Worm (Caenorhabditis elegans): Measurements from ENCODE around the gene fbxa-69.
"Not testable (repeated sequence)": the region's sequence is repeated elsewhere in the genome, so short reads cannot be mapped to it uniquely, and the experiment has no call there.

fbxa-69 gene

ce11 chrV:15811982-15812381 lies 3.8 kb downstream of the fbxa-69 start, which contains the start of gene nhr-282:
Gene nhr-282, plus strand, starts transcription at chrV:15812282.
- not testable (repeated sequence) for TF ChIP-seq W03F9.2, him-1, dao-5 (tag; optimal IDR thresholded peaks at IDR 0.05)

- TF ChIP-seq dao-5 (tag; optimal IDR thresholded peaks at IDR 0.05) (no peak), W03F9.2 (tag; optimal IDR thresholded peaks at IDR 0.05) (no peak), him-1 (tag; optimal IDR thresholded peaks at IDR 0.05) (no peak)
Observed at ce11 chrV:15810446-15810845, 5.3 kb downstream of the fbxa-69 start, which contains the start of gene F54B8.1. Gene F54B8.1, plus strand, starts transcription at chrV:15810746.

ce11 chrV:15809543-15809942 lies 6.2 kb downstream of the fbxa-69 start, which contains the start of gene srsx-36:
Gene srsx-36, minus strand, starts transcription at chrV:15809643.
- TF ChIP-seq dao-5 (tag; optimal IDR thresholded peaks at IDR 0.05), result no peak
- TF ChIP-seq W03F9.2 (tag; optimal IDR thresholded peaks at IDR 0.05), result no peak
- TF ChIP-seq him-1 (tag; optimal IDR thresholded peaks at IDR 0.05), result no peak

- not testable (repeated sequence) for TF ChIP-seq him-1, dao-5, W03F9.2 (tag; optimal IDR thresholded peaks at IDR 0.05)
Observed at ce11 chrV:15807420-15807819, 8.4 kb downstream of the fbxa-69 start, which contains the start of gene srsx-38. Gene srsx-38, minus strand, starts transcription at chrV:15807520.

ce11 chrV:15803748-15804147 lies 12.0 kb downstream of the fbxa-69 start, which contains the start of gene T26E4.18:
Gene T26E4.18, minus strand, starts transcription at chrV:15803848.
- not testable (repeated sequence) for TF ChIP-seq W03F9.2, him-1, dao-5 (tag; optimal IDR thresholded peaks at IDR 0.05)

ce11 chrV:15803079-15803478 lies 12.7 kb downstream of the fbxa-69 start, which contains the start of gene srd-27:
Gene srd-27, plus strand, starts transcription at chrV:15803379.
- TF ChIP-seq W03F9.2, him-1, dao-5 (tag; optimal IDR thresholded peaks at IDR 0.05): not testable (repeated sequence)

ce11 chrV:15802623-15803022 lies 13.1 kb downstream of the fbxa-69 start, which contains the start of gene T26E4.9:
Gene T26E4.9, minus strand, starts transcription at chrV:15802723.
- not testable (repeated sequence) for TF ChIP-seq him-1, W03F9.2, dao-5 (tag; optimal IDR thresholded peaks at IDR 0.05)

ce11 chrV:15798108-15798507 lies 17.7 kb downstream of the fbxa-69 start, which contains the start of gene T26E4.10:
Gene T26E4.10, minus strand, starts transcription at chrV:15798208.
- no peak for TF ChIP-seq W03F9.2 (tag; optimal IDR thresholded peaks at IDR 0.05)
- no peak for TF ChIP-seq him-1 (tag; optimal IDR thresholded peaks at IDR 0.05)
- TF ChIP-seq dao-5 (tag; optimal IDR thresholded peaks at IDR 0.05), result no peak

- TF ChIP-seq dao-5 (tag; optimal IDR thresholded peaks at IDR 0.05) (no peak), him-1 (tag; optimal IDR thresholded peaks at IDR 0.05) (no peak)
Observed at ce11 chrV:15796087-15796486, 19.7 kb downstream of the fbxa-69 start, which contains the start of gene nhr-223. Gene nhr-223, plus strand, starts transcription at chrV:15796387.

- no peak for TF ChIP-seq W03F9.2 (tag; optimal IDR thresholded peaks at IDR 0.05)
- no peak for TF ChIP-seq him-1 (tag; optimal IDR thresholded peaks at IDR 0.05)
- TF ChIP-seq dao-5 (tag; optimal IDR thresholded peaks at IDR 0.05), result no peak
Observed at ce11 chrV:15793270-15793669, 22.5 kb downstream of the fbxa-69 start, which contains the start of gene T26E4.7. Gene T26E4.7, plus strand, starts transcription at chrV:15793570.

- TF ChIP-seq dao-5 (tag; optimal IDR thresholded peaks at IDR 0.05), result no peak
- TF ChIP-seq him-1 (tag; optimal IDR thresholded peaks at IDR 0.05), result no peak
- TF ChIP-seq W03F9.2 (tag; optimal IDR thresholded peaks at IDR 0.05), result no peak
Observed at ce11 chrV:15792409-15792808, 23.4 kb downstream of the fbxa-69 start, which contains the start of gene T26E4.4. Gene T26E4.4, minus strand, starts transcription at chrV:15792509.

- TF ChIP-seq W03F9.2 (tag; optimal IDR thresholded peaks at IDR 0.05) (no peak), him-1 (tag; optimal IDR thresholded peaks at IDR 0.05) (no peak), dao-5 (tag; optimal IDR thresholded peaks at IDR 0.05) (no peak)
Observed at ce11 chrV:15782494-15782893, 33.3 kb downstream of the fbxa-69 start, which contains the start of gene T26E4.3. Gene T26E4.3, plus strand, starts transcription at chrV:15782794.

ce11 chrV:15781086-15781485 lies 34.7 kb downstream of the fbxa-69 start, which contains the start of gene T26E4.2:
Gene T26E4.2, plus strand, starts transcription at chrV:15781386.
- TF ChIP-seq dao-5 (tag; optimal IDR thresholded peaks at IDR 0.05), result no peak
- no peak for TF ChIP-seq W03F9.2 (tag; optimal IDR thresholded peaks at IDR 0.05)
- TF ChIP-seq him-1 (tag; optimal IDR thresholded peaks at IDR 0.05), result no peak

- no peak for TF ChIP-seq W03F9.2 (tag; optimal IDR thresholded peaks at IDR 0.05)
- no peak for TF ChIP-seq dao-5 (tag; optimal IDR thresholded peaks at IDR 0.05)
- TF ChIP-seq him-1 (tag; optimal IDR thresholded peaks at IDR 0.05), result no peak
Observed at ce11 chrV:15779128-15779729, 36.5 kb downstream of the fbxa-69 start, which contains the start of the genes nhr-285 and irld-52. Gene nhr-285, minus strand, starts transcription at chrV:15779228. Gene irld-52, plus strand, starts transcription at chrV:15779679.

Data from whole organism, L4/young adult.